Fruit fly (Drosophila melanogaster): ENCODE data around the gene Rop.

Rop gene

dm6 chr3L:4145229-4145628 is 6.4 kb upstream of the Rop start:
- TF ChIP-seq CG8478 (optimal IDR thresholded peaks at IDR 0.05) (no peak), CTCF (optimal IDR thresholded peaks at IDR 0.05) (no peak)

- TF ChIP-seq CTCF (optimal IDR thresholded peaks at IDR 0.05) (no peak), CG8478 (optimal IDR thresholded peaks at IDR 0.05) (no peak)
Observed at dm6 chr3L:4142064-4142463, 3.3 kb upstream of the Rop start, which contains the start of gene CG32260. Gene CG32260, plus strand, starts transcription at chr3L:4142364.

DNA sequence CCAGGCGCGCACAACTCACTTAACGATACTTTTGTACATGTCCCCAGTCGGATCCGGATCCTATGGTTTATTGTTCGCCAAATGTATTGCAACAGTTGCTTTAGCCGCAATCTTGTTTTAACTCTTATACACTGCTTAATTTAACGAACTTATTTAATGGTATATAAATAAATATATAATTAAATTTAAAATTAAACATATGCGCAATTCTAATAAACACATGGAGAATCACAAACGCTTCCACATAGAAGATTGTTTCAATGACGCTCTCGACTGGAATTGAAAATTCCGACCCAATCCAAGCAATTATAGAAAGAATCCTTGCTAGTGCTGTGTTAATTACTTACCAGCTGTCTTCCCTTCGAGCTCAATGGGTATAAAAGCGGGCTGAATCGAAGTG is 2.4 kb upstream of the Rop start, which contains the start of gene Akh:
Gene Akh (plus strand): TSS at position 301 of the 400 bp plus-strand sequence.
- TF ChIP-seq CTCF (optimal IDR thresholded peaks at IDR 0.05) (no peak), CG8478 (optimal IDR thresholded peaks at IDR 0.05) (no peak)

- TF ChIP-seq CTCF (optimal IDR thresholded peaks at IDR 0.05): peak in 1 of 2 experiments; percentile 1
- TF ChIP-seq CG8478 (optimal IDR thresholded peaks at IDR 0.05): no peak
Observed at dm6 chr3L:4135857-4136256, 2.9 kb downstream of the Rop start, which contains the start of gene RfC4. Gene RfC4, minus strand, starts transcription at chr3L:4136038.

- peak in 1 of 2 experiments; percentile 18 for TF ChIP-seq CTCF (optimal IDR thresholded peaks at IDR 0.05)
- no peak for TF ChIP-seq CG8478 (optimal IDR thresholded peaks at IDR 0.05)
Observed at dm6 chr3L:4133724-4134678, 4.8 kb downstream of the Rop start, which contains the start of gene ens. Gene ens, minus strand, starts transcription at chr3L:4134550.

DNA sequence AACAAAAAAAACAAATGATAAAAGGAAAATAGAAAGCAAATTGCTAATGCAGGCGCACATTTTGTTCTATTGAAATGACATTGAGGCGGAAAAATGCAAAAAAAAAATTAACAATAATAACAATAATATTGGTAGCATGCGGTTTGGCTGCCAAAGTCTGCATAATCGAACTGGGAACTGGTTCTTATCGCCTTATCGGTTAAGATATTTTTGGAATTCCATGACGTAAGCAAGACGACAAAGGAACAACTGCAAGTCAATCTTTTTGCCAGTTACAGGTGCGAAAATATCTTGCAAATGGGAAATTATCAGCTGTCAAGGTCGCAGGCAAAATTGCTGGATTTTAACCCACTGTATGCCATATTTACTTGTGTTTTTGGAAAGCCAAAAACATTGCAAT is 6.2 kb downstream of the Rop start:
- no peak for TF ChIP-seq CTCF (optimal IDR thresholded peaks at IDR 0.05)
- TF ChIP-seq CG8478 (optimal IDR thresholded peaks at IDR 0.05): no peak

dm6 chr3L:4130743-4131142 is 8.1 kb downstream of the Rop start:
- TF ChIP-seq CTCF (optimal IDR thresholded peaks at IDR 0.05) (no peak), CG8478 (optimal IDR thresholded peaks at IDR 0.05) (no peak)

dm6 chr3L:4128579-4128978 is 10.2 kb downstream of the Rop start:
- TF ChIP-seq CTCF (optimal IDR thresholded peaks at IDR 0.05) (no peak), CG8478 (optimal IDR thresholded peaks at IDR 0.05) (no peak)

DNA sequence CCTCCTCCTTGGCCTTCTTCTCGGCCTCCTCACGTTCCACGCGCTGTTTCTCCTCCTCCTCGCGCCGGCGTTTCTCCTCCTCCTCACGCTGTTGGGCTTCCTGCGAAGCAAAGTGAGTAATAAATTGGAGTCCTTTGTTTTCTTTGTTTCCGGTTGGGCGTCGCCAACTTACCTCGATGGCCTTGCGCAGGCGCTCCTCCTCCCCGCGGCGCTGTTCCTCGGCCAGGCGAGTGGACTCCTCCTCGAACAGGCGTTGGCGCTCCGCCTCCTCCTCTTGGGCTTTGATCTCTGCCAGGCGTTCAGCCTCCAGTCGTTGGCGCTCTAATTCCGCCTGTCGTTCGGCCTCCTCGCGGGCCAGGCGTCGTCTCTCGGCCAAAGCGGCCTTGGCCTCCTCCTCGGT is 13.1 kb downstream of the Rop start:
- TF ChIP-seq CTCF (optimal IDR thresholded peaks at IDR 0.05) (no peak), CG8478 (optimal IDR thresholded peaks at IDR 0.05) (no peak)

DNA sequence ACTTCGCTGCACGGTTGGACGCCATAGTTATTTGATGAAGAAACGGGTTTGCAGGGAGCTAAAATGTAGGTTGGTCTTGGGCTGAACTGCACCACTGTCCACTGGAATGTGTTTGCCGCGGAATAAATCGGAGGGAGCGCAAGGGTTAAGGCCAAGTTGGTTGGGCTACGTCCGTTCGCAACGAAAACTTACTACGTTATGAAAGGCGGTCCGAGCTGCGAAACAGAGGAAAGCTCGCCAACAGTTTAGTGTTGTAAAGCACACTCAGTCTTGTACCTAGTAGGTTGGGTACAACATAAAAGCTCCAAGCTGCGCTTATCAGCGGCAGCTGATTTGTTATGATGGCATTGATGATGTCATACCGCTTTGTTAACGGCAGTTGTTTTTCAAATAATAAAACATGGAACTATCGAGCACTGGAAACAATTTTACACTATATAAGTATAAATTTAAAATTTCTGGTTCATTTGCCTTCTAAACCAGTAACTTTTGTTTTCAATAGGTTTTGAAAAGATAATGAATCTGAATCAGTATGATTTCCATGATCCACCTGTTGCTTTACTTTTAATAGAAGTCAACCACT is 16.5 kb downstream of the Rop start, which contains the start of gene Chd64:
Gene Chd64 (minus strand): TSS at position 204 of the 583 bp plus-strand sequence.
- TF ChIP-seq CG8478 (optimal IDR thresholded peaks at IDR 0.05): no peak
- no peak for TF ChIP-seq CTCF (optimal IDR thresholded peaks at IDR 0.05)

dm6 chr3L:4121589-4121988 is 17.2 kb downstream of the Rop start:
- no peak for TF ChIP-seq CTCF (optimal IDR thresholded peaks at IDR 0.05)
- no peak for TF ChIP-seq CG8478 (optimal IDR thresholded peaks at IDR 0.05)

- TF ChIP-seq CTCF (optimal IDR thresholded peaks at IDR 0.05) (no peak), CG8478 (optimal IDR thresholded peaks at IDR 0.05) (no peak)
Observed at dm6 chr3L:4120358-4121349, 18.1 kb downstream of the Rop start.

- TF ChIP-seq CG8478 (optimal IDR thresholded peaks at IDR 0.05) (no peak), CTCF (optimal IDR thresholded peaks at IDR 0.05) (no peak)
Observed at dm6 chr3L:4119636-4120357, 19.0 kb downstream of the Rop start.

- TF ChIP-seq CG8478 (optimal IDR thresholded peaks at IDR 0.05): no peak
- no peak for TF ChIP-seq CTCF (optimal IDR thresholded peaks at IDR 0.05)
Observed at dm6 chr3L:4118339-4118738, 20.5 kb downstream of the Rop start.
